Fruit fly (Drosophila melanogaster) whole organism, prepupa: ENCODE results near the gene CG9166.

Experiments
- CG10631 ChIP-seq: fragments of 200-800 bp; sonication (Bioruptor generic); optimal IDR thresholded peaks from 2 replicates; lab custom pipeline; 2016; ENCODE audit warnings: missing biosample characterization, missing genetic modification characterization
- CG10669 ChIP-seq: fragments of 200-800 bp; sonication (Bioruptor generic); optimal IDR thresholded peaks from 3 replicates; lab custom pipeline; 2018; ENCODE audit warnings: missing biosample characterization, mild to moderate bottlenecking, missing genetic modification characterization, moderate library complexity
- CG11294 ChIP-seq: fragments of 200-800 bp; sonication (Bioruptor generic); IDR thresholded peaks from 2 replicates; pipeline ENCODE4 v1.3.6; 2022; ENCODE audit warnings: missing biosample characterization, missing genetic modification characterization
- CG11762 ChIP-seq: fragments of 200-800 bp; sonication (Bioruptor generic); optimal IDR thresholded peaks from 3 replicates; lab custom pipeline; 2016; ENCODE audit warnings: missing biosample characterization, missing genetic modification characterization; ENCODE audit not compliant: insufficient read depth
- CG11902 ChIP-seq: fragments of 200-800 bp; sonication (Bioruptor generic); optimal IDR thresholded peaks from 3 replicates; lab custom pipeline; 2016; ENCODE audit warnings: missing biosample characterization, missing genetic modification characterization
- CG15336 ChIP-seq: fragments of 200-800 bp; sonication (Bioruptor generic); IDR thresholded peaks from 2 replicates; pipeline ENCODE4 v1.3.6; 2022; ENCODE audit warnings: missing biosample characterization, missing genetic modification characterization
- CG1621 ChIP-seq: fragments of 200-800 bp; sonication (Bioruptor generic); optimal IDR thresholded peaks from 3 replicates; lab custom pipeline; 2018; ENCODE audit warnings: missing biosample characterization, mild to moderate bottlenecking, missing genetic modification characterization
- CG3032 ChIP-seq: fragments of 200-800 bp; optimal IDR thresholded peaks from 2 replicates; lab custom pipeline; 2019; ENCODE audit warnings: missing biosample characterization, mild to moderate bottlenecking, missing genetic modification characterization, moderate library complexity
- CG32006 ChIP-seq: fragments of 200-800 bp; sonication (Bioruptor generic); optimal IDR thresholded peaks from 3 replicates; lab custom pipeline; 2017; ENCODE audit warnings: missing biosample characterization, mild to moderate bottlenecking, missing genetic modification characterization
- CG3919 ChIP-seq: fragments of 200-800 bp; sonication (Bioruptor generic); optimal IDR thresholded peaks from 3 replicates; lab custom pipeline; 2016; ENCODE audit warnings: missing biosample characterization, missing genetic modification characterization
- CG4318 ChIP-seq: fragments of 200-800 bp; sonication (Bioruptor generic); optimal IDR thresholded peaks from 3 replicates; lab custom pipeline; 2017; ENCODE audit warnings: missing biosample characterization, mild to moderate bottlenecking, missing genetic modification characterization
- CG6163 ChIP-seq: fragments of 200-800 bp; sonication (Bioruptor generic); IDR thresholded peaks from 3 replicates; pipeline ENCODE4 v1.3.6; 2022; ENCODE audit warnings: missing biosample characterization, missing genetic modification characterization
- CG6792 ChIP-seq: fragments of 200-800 bp; sonication (Bioruptor generic); optimal IDR thresholded peaks from 3 replicates; lab custom pipeline; 2016; ENCODE audit warnings: missing biosample characterization, missing genetic modification characterization
- CG6854 ChIP-seq: fragments of 200-800 bp; sonication (Bioruptor generic); optimal IDR thresholded peaks from 2 replicates; lab custom pipeline; 2017; ENCODE audit warnings: missing biosample characterization, mild to moderate bottlenecking, missing genetic modification characterization
- CG8119 ChIP-seq: fragments of 200-800 bp; sonication (Bioruptor generic); IDR thresholded peaks from 3 replicates; pipeline ENCODE4 v1.3.6; 2022; ENCODE audit warnings: missing biosample characterization, missing genetic modification characterization
- CG9139 ChIP-seq: fragments of 200-800 bp; sonication (Bioruptor generic); optimal IDR thresholded peaks from 3 replicates; lab custom pipeline; 2017; ENCODE audit warnings: missing biosample characterization, mild to moderate bottlenecking, missing genetic modification characterization
- Eip75B ChIP-seq: fragments of 200-800 bp; sonication (Bioruptor generic); optimal IDR thresholded peaks from 3 replicates; lab custom pipeline; 2016; ENCODE audit warnings: missing biosample characterization, missing genetic modification characterization
- Eip78C ChIP-seq: fragments of 200-800 bp; sonication (Bioruptor generic); peaks from one replicate; lab custom pipeline; 2016; ENCODE audit warnings: missing biosample characterization, missing genetic modification characterization
- Eip93F ChIP-seq: fragments of 200-800 bp; sonication (Bioruptor generic); optimal IDR thresholded peaks from 2 replicates; lab custom pipeline; 2016; ENCODE audit warnings: missing biosample characterization, mild to moderate bottlenecking, missing genetic modification characterization
- Ets21C ChIP-seq: fragments of 200-800 bp; sonication (Bioruptor generic); optimal IDR thresholded peaks from 3 replicates; lab custom pipeline; 2016; ENCODE audit warnings: missing biosample characterization, missing genetic modification characterization
- Ets96B ChIP-seq: fragments of 200-800 bp; optimal IDR thresholded peaks from 2 replicates; lab custom pipeline; 2019; ENCODE audit warnings: missing biosample characterization, mild to moderate bottlenecking, missing genetic modification characterization, moderate library complexity
- Gug ChIP-seq: fragments of 200-800 bp; sonication (Bioruptor generic); IDR thresholded peaks from 2 replicates; pipeline ENCODE4 v1.3.6; 2022; ENCODE audit warnings: missing biosample characterization, missing genetic modification characterization
- Hr39 ChIP-seq: fragments of 200-800 bp; sonication (Bioruptor generic); optimal IDR thresholded peaks from 2 replicates; lab custom pipeline; 2016; ENCODE audit warnings: missing biosample characterization, missing genetic modification characterization
- Hr4 ChIP-seq: fragments of 200-800 bp; sonication (Bioruptor generic); optimal IDR thresholded peaks from 3 replicates; lab custom pipeline; 2016; ENCODE audit warnings: missing biosample characterization, missing genetic modification characterization
- Lpt ChIP-seq: fragments of 200-800 bp; sonication (Bioruptor generic); optimal IDR thresholded peaks from 3 replicates; lab custom pipeline; 2016; ENCODE audit warnings: missing biosample characterization, missing genetic modification characterization
- Met ChIP-seq: fragments of 200-800 bp; sonication (Bioruptor generic); optimal IDR thresholded peaks from 3 replicates; lab custom pipeline; 2016; ENCODE audit warnings: missing biosample characterization, missing genetic modification characterization
- Smox ChIP-seq: fragments of 200-800 bp; sonication (Bioruptor generic); optimal IDR thresholded peaks from 3 replicates; lab custom pipeline; 2016; ENCODE audit warnings: missing biosample characterization, missing genetic modification characterization
- Sox102F ChIP-seq: fragments of 200-800 bp; sonication (Bioruptor generic); optimal IDR thresholded peaks from 2 replicates; lab custom pipeline; 2016; ENCODE audit warnings: missing biosample characterization, mild to moderate bottlenecking, missing genetic modification characterization
- Sox14 ChIP-seq: fragments of 200-800 bp; sonication (Bioruptor generic); optimal IDR thresholded peaks from 3 replicates; lab custom pipeline; 2016; ENCODE audit warnings: missing biosample characterization, missing genetic modification characterization
- Sox15 ChIP-seq: fragments of 200-800 bp; sonication (Bioruptor generic); optimal IDR thresholded peaks from 3 replicates; lab custom pipeline; 2016; ENCODE audit warnings: missing biosample characterization, missing genetic modification characterization
- achi ChIP-seq: fragments of 200-800 bp; sonication (Bioruptor generic); optimal IDR thresholded peaks from 3 replicates; lab custom pipeline; 2016; ENCODE audit warnings: missing biosample characterization, missing genetic modification characterization
- acj6 ChIP-seq: fragments of 200-800 bp; sonication (Bioruptor generic); optimal IDR thresholded peaks from 3 replicates; lab custom pipeline; 2016; ENCODE audit warnings: missing biosample characterization, missing genetic modification characterization
- dac ChIP-seq: fragments of 200-800 bp; sonication (Bioruptor generic); optimal IDR thresholded peaks from 2 replicates; lab custom pipeline; 2017; ENCODE audit warnings: missing biosample characterization, mild to moderate bottlenecking, missing genetic modification characterization
- dsx ChIP-seq: fragments of 200-800 bp; optimal IDR thresholded peaks from 3 replicates; lab custom pipeline; 2019; ENCODE audit warnings: missing biosample characterization, mild to moderate bottlenecking, missing genetic modification characterization, moderate library complexity; ENCODE audit not compliant: poor library complexity, severe bottlenecking
- eg ChIP-seq: fragments of 200-800 bp; sonication (Bioruptor generic); IDR thresholded peaks from 3 replicates; pipeline ENCODE4 v1.3.6; 2022; ENCODE audit warnings: missing biosample characterization, missing genetic modification characterization
- esn ChIP-seq: fragments of 200-800 bp; sonication (Bioruptor generic); optimal IDR thresholded peaks from 2 replicates; lab custom pipeline; 2016; ENCODE audit warnings: missing biosample characterization, mild to moderate bottlenecking, missing genetic modification characterization, moderate library complexity
- fd59A ChIP-seq: fragments of 200-800 bp; sonication (Bioruptor generic); optimal IDR thresholded peaks from 2 replicates; lab custom pipeline; 2017; ENCODE audit warnings: missing biosample characterization, mild to moderate bottlenecking, missing genetic modification characterization, missing genetic modification reagents
- fd85E ChIP-seq: fragments of 200-800 bp; sonication (Bioruptor generic); optimal IDR thresholded peaks from 3 replicates; lab custom pipeline; 2016; ENCODE audit warnings: missing biosample characterization, missing genetic modification characterization
- fkh ChIP-seq: fragments of 200-800 bp; sonication (Bioruptor generic); optimal IDR thresholded peaks from 3 replicates; lab custom pipeline; 2017; ENCODE audit warnings: missing biosample characterization, mild to moderate bottlenecking, missing genetic modification characterization, moderate library complexity
- pdm3 ChIP-seq: fragments of 200-800 bp; sonication (Bioruptor generic); optimal IDR thresholded peaks from 3 replicates; lab custom pipeline; 2016; ENCODE audit warnings: missing biosample characterization, missing genetic modification characterization
- salr ChIP-seq, 2 experiments: fragments of 200-800 bp; sonication (Bioruptor generic); optimal IDR thresholded peaks; 3 replicates each; lab custom pipeline; 2016 to 2018; ENCODE audit warnings: missing biosample characterization in 2 of 2, missing genetic modification characterization in 2 of 2, mild to moderate bottlenecking in 1 of 2
- spab ChIP-seq: fragments of 200-800 bp; sonication (Bioruptor generic); optimal IDR thresholded peaks from 2 replicates; lab custom pipeline; 2017; ENCODE audit warnings: missing biosample characterization, mild to moderate bottlenecking, missing genetic modification characterization, missing genetic modification reagents
- ss ChIP-seq, 2 experiments: fragments of 200-800 bp; sonication (Bioruptor generic); optimal IDR thresholded peaks; 2 replicates in 1 of 2; 3 replicates in 1 of 2; lab custom pipeline; 2017 to 2018; ENCODE audit warnings: mild to moderate bottlenecking in 2 of 2, missing biosample characterization in 2 of 2, missing genetic modification characterization in 2 of 2, moderate library complexity in 1 of 2
- svp ChIP-seq: fragments of 200-800 bp; sonication (Bioruptor generic); peaks from one replicate; lab custom pipeline; 2016; ENCODE audit warnings: missing biosample characterization, missing genetic modification characterization
- topi ChIP-seq: fragments of 200-800 bp; sonication (Bioruptor generic); optimal IDR thresholded peaks from 3 replicates; lab custom pipeline; 2016; ENCODE audit warnings: missing biosample characterization, missing genetic modification characterization
- vri ChIP-seq: fragments of 200-800 bp; sonication (Bioruptor generic); optimal IDR thresholded peaks from 3 replicates; lab custom pipeline; 2016; ENCODE audit warnings: missing biosample characterization, mild to moderate bottlenecking, missing genetic modification characterization

Gene CG9166

DNA sequence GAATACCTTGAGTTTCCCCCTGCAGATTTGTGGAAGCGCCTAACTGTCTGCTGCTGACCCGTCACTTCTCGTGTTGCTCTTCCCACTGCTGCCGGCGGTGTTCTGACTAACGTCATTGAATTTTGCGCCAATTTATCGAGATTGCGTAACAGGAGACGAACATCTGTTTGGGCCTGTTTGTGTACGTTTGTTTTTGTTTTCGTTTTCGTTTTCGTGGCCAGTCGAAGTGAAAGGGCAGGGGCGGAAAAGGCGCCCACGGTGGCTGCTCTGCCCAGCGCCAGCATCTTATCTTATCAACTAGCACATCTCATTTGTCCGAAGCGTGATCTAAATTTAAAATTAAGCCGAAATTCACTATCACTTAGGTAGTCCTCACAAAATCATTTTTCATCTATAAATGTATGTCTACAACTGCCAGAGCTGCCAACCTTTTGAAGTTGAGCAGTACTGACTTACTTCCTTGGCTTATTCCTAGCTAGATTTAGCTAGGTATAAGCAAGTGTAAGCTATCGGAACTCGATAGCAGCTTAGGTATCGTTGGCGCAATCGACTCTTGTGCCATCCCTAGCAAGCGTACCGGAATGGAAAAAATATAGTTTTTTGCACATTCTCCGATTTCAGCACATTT, 43.8 kb upstream of the CG9166 start, which contains the start of the genes Ctr9 and Nt5a (continued):
- TF ChIP-seq pdm3 (GFP tag; lab: Kevin White, UChicago) (no peak), svp (GFP tag; lab: Kevin White, UChicago) (peak; percentile 42), Sox15 (GFP tag; lab: Kevin White, UChicago) (no peak), Sox14 (no peak), eg (GFP tag; lab: Robert Waterston, UW) (no peak), dac (GFP tag; lab: Kevin White, UChicago) (no peak), CG1621 (no peak), fd85E (GFP tag; lab: Kevin White, UChicago) (no peak), CG6163 (0 out of 3 replicates have a peak, but pooled peaks have one; percentile 32), Hr4 (GFP tag; lab: Kevin White, UChicago) (no peak), CG9139 (GFP tag; lab: Kevin White, UChicago) (no peak), Hr39 (no peak), CG3032 (tag; lab: Kevin White, UChicago) (peak; percentile 50)

DNA sequence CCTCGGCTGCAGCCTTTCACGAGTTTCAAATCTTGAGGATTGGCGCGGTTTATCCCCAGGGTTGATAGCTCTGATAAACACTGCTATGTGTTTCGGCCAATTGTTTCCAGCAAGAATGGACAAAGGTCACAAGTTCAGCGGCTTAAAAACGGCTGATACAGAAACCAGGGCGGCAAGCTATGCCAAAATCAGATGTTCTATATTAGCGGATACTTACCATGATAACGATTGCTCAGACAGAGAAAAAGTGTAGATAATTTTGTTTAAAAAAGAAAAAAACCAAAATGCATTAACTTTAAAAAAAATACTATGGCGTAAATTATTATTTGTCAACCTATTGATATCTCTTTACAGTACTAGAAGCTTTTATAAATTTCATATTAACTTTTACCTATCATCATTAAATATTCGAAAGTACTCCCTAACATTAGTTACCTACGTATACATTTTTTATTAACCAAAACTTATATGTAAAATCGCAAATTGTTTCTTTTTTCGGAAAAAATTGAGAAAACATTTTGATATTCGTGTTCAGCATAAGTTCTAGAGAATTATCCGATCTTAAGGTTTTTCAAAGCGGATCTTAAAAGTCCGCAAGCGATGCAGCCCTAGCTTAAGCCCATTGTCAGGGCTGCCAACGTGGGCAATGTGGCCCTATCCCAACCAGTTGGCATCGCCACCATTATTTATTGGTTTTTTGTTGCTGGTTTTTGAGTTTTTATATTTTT, 37.7 kb upstream of the CG9166 start, which contains the start of the genes sturkopf and Herc4:
Gene sturkopf (minus strand): TSS at position 339 of the 728 bp plus-strand sequence.
Gene Herc4 (plus strand): TSS at position 658 of the 728 bp plus-strand sequence.
- TF ChIP-seq fd85E (GFP tag; lab: Kevin White, UChicago): no peak
- TF ChIP-seq ss (GFP tag; optimal IDR thresholded peaks at IDR 0.05; lab: Kevin White, UChicago): peak; percentile 40 to 75
- TF ChIP-seq Hr4 (GFP tag; lab: Kevin White, UChicago): no peak
- TF ChIP-seq CG8119 (GFP tag; lab: Robert Waterston, UW): peak; percentile 45
- no peak; the same call in none of the 2 replicates for TF ChIP-seq CG15336 (GFP tag; lab: Robert Waterston, UW)
- TF ChIP-seq CG6163: peak; percentile 84
- peak; percentile 79 for TF ChIP-seq topi (GFP tag; lab: Kevin White, UChicago)
- TF ChIP-seq acj6: peak; percentile 82
- TF ChIP-seq CG3919 (GFP tag; lab: Kevin White, UChicago): no peak
- TF ChIP-seq Eip93F (GFP tag; lab: Kevin White, UChicago): no peak
- peak; percentile 21 for TF ChIP-seq spab
- TF ChIP-seq pdm3 (GFP tag; lab: Kevin White, UChicago): peak; percentile 81
- TF ChIP-seq Smox: no peak
- peak; percentile 88 for TF ChIP-seq Sox14
- peak; percentile 41 for TF ChIP-seq CG11902 (GFP tag; lab: Kevin White, UChicago)
- TF ChIP-seq CG6854 (GFP tag; lab: Kevin White, UChicago): peak; percentile 45
- no peak for TF ChIP-seq CG4318 (GFP tag; lab: Kevin White, UChicago)
- TF ChIP-seq dsx: peak; percentile 48
- TF ChIP-seq Eip75B: no peak
- peak; percentile 68 for TF ChIP-seq achi (GFP tag; lab: Kevin White, UChicago)
- no peak for TF ChIP-seq Ets21C (GFP tag; lab: Kevin White, UChicago)
- peak; percentile 93 for TF ChIP-seq Eip78C (GFP tag; lab: Kevin White, UChicago)
- no peak for TF ChIP-seq CG10669 (GFP tag; lab: Kevin White, UChicago)
- TF ChIP-seq esn: peak; percentile 93
- TF ChIP-seq dac (GFP tag; lab: Kevin White, UChicago): no peak
- TF ChIP-seq Gug (GFP tag; lab: Robert Waterston, UW): peak; percentile 34; the same call in 1 of the 2 replicates
- peak; percentile 87 for TF ChIP-seq CG32006 (GFP tag; lab: Kevin White, UChicago)
- peak; percentile 54 for TF ChIP-seq Ets96B
- no peak for TF ChIP-seq CG11294
- peak; percentile 57 for TF ChIP-seq CG11762 (GFP tag; lab: Kevin White, UChicago)
- TF ChIP-seq fd59A (GFP tag; lab: Kevin White, UChicago): peak; percentile 71
- TF ChIP-seq Sox102F (GFP tag; lab: Kevin White, UChicago): no peak
- TF ChIP-seq CG10631 (GFP tag; lab: Kevin White, UChicago): peak; percentile 96
- TF ChIP-seq CG1621: peak; percentile 38
- peak; percentile 40 for TF ChIP-seq vri
- peak; percentile 83 for TF ChIP-seq CG3032 (tag; lab: Kevin White, UChicago)
- no peak for TF ChIP-seq fkh (GFP tag; lab: Kevin White, UChicago)
- peak in 1 of 2 experiments; percentile 41 for TF ChIP-seq salr (GFP tag; optimal IDR thresholded peaks at IDR 0.05; lab: Kevin White, UChicago)
- TF ChIP-seq CG6792 (GFP tag; lab: Kevin White, UChicago): peak; percentile 85
- peak; percentile 64 for TF ChIP-seq Lpt (GFP tag; lab: Kevin White, UChicago)
- TF ChIP-seq Met (GFP tag; lab: Kevin White, UChicago): no peak
- no peak for TF ChIP-seq CG9139 (GFP tag; lab: Kevin White, UChicago)
- peak; percentile 97 for TF ChIP-seq svp (GFP tag; lab: Kevin White, UChicago)
